Fruit fly (Drosophila melanogaster): ENCODE data around the gene aust.

Gene aust

dm6 chr2L:9225378-9225777 lies 25.5 kb downstream of the aust start:
- TF ChIP-seq CG4496 (GFP tag; IDR thresholded peaks at IDR 0.05) (no peak), CG13204 (GFP tag; optimal IDR thresholded peaks at IDR 0.05) (peak; percentile 65), EcR (GFP tag; optimal IDR thresholded peaks at IDR 0.05) (peak; percentile 46)

dm6 chr2L:9224364-9225019 lies 26.4 kb downstream of the aust start:
- TF ChIP-seq EcR (GFP tag; optimal IDR thresholded peaks at IDR 0.05) (peak; percentile 74), CG12605 (GFP tag; IDR thresholded peaks at IDR 0.05) (peak; percentile 74), Snoo (tag; optimal IDR thresholded peaks at IDR 0.05) (peak; percentile 78), CG10348 (GFP tag; IDR thresholded peaks at IDR 0.05) (no peak), CG15710 (tag; optimal IDR thresholded peaks at IDR 0.05) (peak; percentile 77), CG14655 (GFP tag; optimal IDR thresholded peaks at IDR 0.05) (peak; percentile 56), rn (GFP tag; IDR thresholded peaks at IDR 0.05) (peak; percentile 62), CG9948 (tag; optimal IDR thresholded peaks at IDR 0.05) (peak; percentile 69), Pif1B (GFP tag; optimal IDR thresholded peaks at IDR 0.05) (peak; percentile 50), CG8159 (tag; optimal IDR thresholded peaks at IDR 0.05) (peak; percentile 78), D1 (tag; optimal IDR thresholded peaks at IDR 0.05) (no peak), CG8301 (tag; optimal IDR thresholded peaks at IDR 0.05) (peak; percentile 36), fd96Ca (GFP tag; IDR thresholded peaks at IDR 0.05) (peak; percentile 80), CG4496 (GFP tag; IDR thresholded peaks at IDR 0.05) (peak; percentile 88), CG34367 (tag; optimal IDR thresholded peaks at IDR 0.05) (peak; percentile 51), gl (tag; optimal IDR thresholded peaks at IDR 0.05) (peak; percentile 81), CG17806 (tag; optimal IDR thresholded peaks at IDR 0.05) (peak; percentile 72), CG13204 (GFP tag; optimal IDR thresholded peaks at IDR 0.05) (peak; percentile 78), CG32121 (GFP tag; IDR thresholded peaks at IDR 0.05) (peak; percentile 77), Pif1A (GFP tag; optimal IDR thresholded peaks at IDR 0.05) (peak; percentile 77), Ets98B (GFP tag; IDR thresholded peaks at IDR 0.05) (peak; percentile 81)

dm6 chr2L:9223266-9223665 lies 27.6 kb downstream of the aust start:
- TF ChIP-seq CG12605 (GFP tag; IDR thresholded peaks at IDR 0.05) (no peak), CG10348 (GFP tag; IDR thresholded peaks at IDR 0.05) (no peak), CG8301 (tag; optimal IDR thresholded peaks at IDR 0.05) (no peak), Pif1B (GFP tag; optimal IDR thresholded peaks at IDR 0.05) (no peak), CG8159 (tag; optimal IDR thresholded peaks at IDR 0.05) (no peak), D1 (tag; optimal IDR thresholded peaks at IDR 0.05) (no peak), CG32121 (GFP tag; IDR thresholded peaks at IDR 0.05) (no peak), Pif1A (GFP tag; optimal IDR thresholded peaks at IDR 0.05) (no peak), EcR (GFP tag; optimal IDR thresholded peaks at IDR 0.05) (no peak)

- TF ChIP-seq CG10348 (GFP tag; IDR thresholded peaks at IDR 0.05): no peak
- no peak for TF ChIP-seq CG34367 (tag; optimal IDR thresholded peaks at IDR 0.05)
- TF ChIP-seq Ets98B (GFP tag; IDR thresholded peaks at IDR 0.05): no peak
- no peak for TF ChIP-seq CG14655 (GFP tag; optimal IDR thresholded peaks at IDR 0.05)
- TF ChIP-seq CG8301 (tag; optimal IDR thresholded peaks at IDR 0.05): no peak
- no peak for TF ChIP-seq CG9948 (tag; optimal IDR thresholded peaks at IDR 0.05)
- TF ChIP-seq Pif1B (GFP tag; optimal IDR thresholded peaks at IDR 0.05): no peak
- no peak for TF ChIP-seq CG13204 (GFP tag; optimal IDR thresholded peaks at IDR 0.05)
- no peak for TF ChIP-seq CG17806 (tag; optimal IDR thresholded peaks at IDR 0.05)
- TF ChIP-seq CG15710 (tag; optimal IDR thresholded peaks at IDR 0.05): no peak
- no peak for TF ChIP-seq D1 (tag; optimal IDR thresholded peaks at IDR 0.05)
- no peak for TF ChIP-seq CG32121 (GFP tag; IDR thresholded peaks at IDR 0.05)
- no peak for TF ChIP-seq CG4496 (GFP tag; IDR thresholded peaks at IDR 0.05)
- no peak for TF ChIP-seq Pif1A (GFP tag; optimal IDR thresholded peaks at IDR 0.05)
- TF ChIP-seq rn (GFP tag; IDR thresholded peaks at IDR 0.05): no peak
- TF ChIP-seq CG8159 (tag; optimal IDR thresholded peaks at IDR 0.05): no peak
- TF ChIP-seq EcR (GFP tag; optimal IDR thresholded peaks at IDR 0.05): no peak
- no peak for TF ChIP-seq Snoo (tag; optimal IDR thresholded peaks at IDR 0.05)
- TF ChIP-seq gl (tag; optimal IDR thresholded peaks at IDR 0.05): no peak
- TF ChIP-seq CG12605 (GFP tag; IDR thresholded peaks at IDR 0.05): no peak
Observed at dm6 chr2L:9215899-9216298, 34.9 kb downstream of the aust start.

- TF ChIP-seq Pif1B (GFP tag; optimal IDR thresholded peaks at IDR 0.05) (no peak), CG34367 (tag; optimal IDR thresholded peaks at IDR 0.05) (no peak), CG17806 (tag; optimal IDR thresholded peaks at IDR 0.05) (no peak), CG8159 (tag; optimal IDR thresholded peaks at IDR 0.05) (no peak), fd96Ca (GFP tag; IDR thresholded peaks at IDR 0.05) (no peak), CG9948 (tag; optimal IDR thresholded peaks at IDR 0.05) (no peak), CG13204 (GFP tag; optimal IDR thresholded peaks at IDR 0.05) (no peak), CG12605 (GFP tag; IDR thresholded peaks at IDR 0.05) (no peak)
Observed at dm6 chr2L:9213626-9214025, 37.2 kb downstream of the aust start.

- TF ChIP-seq CG10348 (GFP tag; IDR thresholded peaks at IDR 0.05) (no peak), CG32121 (GFP tag; IDR thresholded peaks at IDR 0.05) (peak; percentile 81), CG4496 (GFP tag; IDR thresholded peaks at IDR 0.05) (peak; percentile 83), CG34367 (tag; optimal IDR thresholded peaks at IDR 0.05) (peak; percentile 79), CG8159 (tag; optimal IDR thresholded peaks at IDR 0.05) (peak; percentile 92), CG14655 (GFP tag; optimal IDR thresholded peaks at IDR 0.05) (peak; percentile 88), CG15710 (tag; optimal IDR thresholded peaks at IDR 0.05) (peak; percentile 89), rn (GFP tag; IDR thresholded peaks at IDR 0.05) (peak; percentile 70; the same call in 1 of the 2 replicates), Snoo (tag; optimal IDR thresholded peaks at IDR 0.05) (peak; percentile 96), CG13204 (GFP tag; optimal IDR thresholded peaks at IDR 0.05) (peak; percentile 64), Ets98B (GFP tag; IDR thresholded peaks at IDR 0.05) (peak; percentile 66), Pif1B (GFP tag; optimal IDR thresholded peaks at IDR 0.05) (peak; percentile 91), D1 (tag; optimal IDR thresholded peaks at IDR 0.05) (peak; percentile 73), EcR (GFP tag; optimal IDR thresholded peaks at IDR 0.05) (peak; percentile 88), CG8301 (tag; optimal IDR thresholded peaks at IDR 0.05) (peak; percentile 79), fd96Ca (GFP tag; IDR thresholded peaks at IDR 0.05) (no peak; the same call in 2 of the 3 replicates), CG9948 (tag; optimal IDR thresholded peaks at IDR 0.05) (peak; percentile 83), CG12605 (GFP tag; IDR thresholded peaks at IDR 0.05) (peak; percentile 57; the same call in 1 of the 2 replicates), Pif1A (GFP tag; optimal IDR thresholded peaks at IDR 0.05) (peak; percentile 51), gl (tag; optimal IDR thresholded peaks at IDR 0.05) (peak; percentile 74), CG17806 (tag; optimal IDR thresholded peaks at IDR 0.05) (peak; percentile 82)
Observed at dm6 chr2L:9210864-9211701, 39.8 kb downstream of the aust start.

Data from whole organism, pupa.